Fruit fly (Drosophila melanogaster) whole organism, wandering third instar larva: Measurements from ENCODE around the gene fliI.

ENCODE experiments used
- Abd-B ChIP-seq: fragments of >200 bp; optimal IDR thresholded peaks from 2 replicates; lab custom pipeline; 2017; ENCODE audit warnings: missing biosample characterization, missing genetic modification characterization
- CG32264 ChIP-seq: fragments of 200-800 bp; sonication (Bioruptor generic); optimal IDR thresholded peaks from 2 replicates; lab custom pipeline; 2016; ENCODE audit warnings: missing biosample characterization, missing genetic modification characterization
- CG9705 ChIP-seq: fragments of 200-800 bp; sonication (Bioruptor generic); optimal IDR thresholded peaks from 2 replicates; lab custom pipeline; 2018; ENCODE audit warnings: missing biosample characterization, mild to moderate bottlenecking, missing genetic modification characterization
- CrebA ChIP-seq: fragments of 200-800 bp; sonication (Bioruptor generic); optimal IDR thresholded peaks from 2 replicates; lab custom pipeline; 2016; ENCODE audit warnings: missing biosample characterization, mild to moderate bottlenecking, missing genetic modification characterization, borderline replicate concordance
- Dfd ChIP-seq: fragments of >200 bp; optimal IDR thresholded peaks from 2 replicates; lab custom pipeline; 2017; ENCODE audit warnings: missing biosample characterization, missing genetic modification characterization
- Dif ChIP-seq: fragments of 200-275, 200-300 bp; sonication (Bioruptor generic); optimal IDR thresholded peaks from 2 replicates; lab custom pipeline; 2018; ENCODE audit warnings: missing biosample characterization, missing genetic modification characterization; ENCODE audit not compliant: partially characterized antibody
- GATAd ChIP-seq: sonication (Bioruptor generic); optimal IDR thresholded peaks from 2 replicates; lab custom pipeline; 2016; ENCODE audit warnings: missing biosample characterization, missing genetic modification characterization
- HLH106 ChIP-seq: fragments of 200-800 bp; optimal IDR thresholded peaks from 3 replicates; lab custom pipeline; 2019; ENCODE audit warnings: missing biosample characterization, mild to moderate bottlenecking, missing genetic modification characterization, moderate library complexity
- Hnf4 ChIP-seq: fragments of 200-800 bp; sonication (Bioruptor generic); optimal IDR thresholded peaks from 2 replicates; lab custom pipeline; 2016; ENCODE audit warnings: missing biosample characterization, mild to moderate bottlenecking, missing genetic modification characterization
- Hr78 ChIP-seq: fragments of >200 bp; optimal IDR thresholded peaks from 2 replicates; lab custom pipeline; 2017; ENCODE audit warnings: missing biosample characterization, missing genetic modification characterization
- Hr83 ChIP-seq: fragments of 200-300 bp; sonication (Bioruptor generic); optimal IDR thresholded peaks from 2 replicates; lab custom pipeline; 2016; ENCODE audit warnings: missing biosample characterization, mild to moderate bottlenecking, missing genetic modification characterization, moderate library complexity; ENCODE audit not compliant: poor library complexity, severe bottlenecking
- Jra ChIP-seq: sonication (Bioruptor generic); optimal IDR thresholded peaks from 2 replicates; lab custom pipeline; 2016; ENCODE audit warnings: missing biosample characterization, missing genetic modification characterization
- Mio ChIP-seq: sonication (Bioruptor generic); optimal IDR thresholded peaks from 2 replicates; lab custom pipeline; 2016; ENCODE audit warnings: missing biosample characterization, missing genetic modification characterization
- Myc ChIP-seq: fragments of >200 bp; optimal IDR thresholded peaks from 2 replicates; lab custom pipeline; 2017
- N ChIP-seq: fragments of >200 bp; optimal IDR thresholded peaks from 2 replicates; lab custom pipeline; 2018; ENCODE audit warnings: missing biosample characterization, missing external identifiers, missing genetic modification characterization
- OdsH ChIP-seq: fragments of 200-800 bp; sonication (Bioruptor generic); optimal IDR thresholded peaks from 2 replicates; lab custom pipeline; 2016; ENCODE audit warnings: missing biosample characterization, mild to moderate bottlenecking, missing genetic modification characterization
- Rel ChIP-seq, 2 experiments: fragments of 200-800 bp; sonication (Bioruptor generic) in 1 of 2; optimal IDR thresholded peaks; 2 replicates in 1 of 2; 3 replicates in 1 of 2; lab custom pipeline; 2016 to 2019; ENCODE audit warnings: mild to moderate bottlenecking in 2 of 2, missing biosample characterization in 2 of 2, missing genetic modification characterization in 2 of 2, moderate library complexity in 1 of 2
- Sp1 ChIP-seq: fragments of 200-800 bp; sonication (Bioruptor generic); optimal IDR thresholded peaks from 3 replicates; lab custom pipeline; 2019; ENCODE audit warnings: missing biosample characterization, mild to moderate bottlenecking, missing genetic modification characterization, moderate library complexity
- Vsx2 ChIP-seq: fragments of 200-300, 225-300 bp; sonication (Bioruptor generic); optimal IDR thresholded peaks from 2 replicates; lab custom pipeline; 2018; ENCODE audit warnings: missing biosample characterization, missing genetic modification characterization; ENCODE audit not compliant: partially characterized antibody
- br ChIP-seq: fragments of 200-800 bp; sonication (Bioruptor generic); optimal IDR thresholded peaks from 2 replicates; lab custom pipeline; 2016; ENCODE audit warnings: missing biosample characterization, missing genetic modification characterization
- brk ChIP-seq: fragments of 200-800 bp; sonication (Bioruptor generic); optimal IDR thresholded peaks from 2 replicates; lab custom pipeline; 2016; ENCODE audit warnings: missing biosample characterization, mild to moderate bottlenecking, missing genetic modification characterization
- dl ChIP-seq, 2 experiments: fragments of 175-275, 200-275 bp in 1 of 2; fragments of 200-275 bp in 1 of 2; sonication (Bioruptor generic); optimal IDR thresholded peaks; lab custom pipeline; 2018; ENCODE audit warnings: mild to moderate bottlenecking in 2 of 2, missing biosample characterization in 2 of 2, missing genetic modification characterization in 2 of 2, moderate library complexity in 2 of 2; ENCODE audit not compliant: partially characterized antibody in 2 of 2, insufficient read depth in 1 of 2
- dmrt93B ChIP-seq: fragments of 200-800 bp; sonication (Bioruptor generic); optimal IDR thresholded peaks from 2 replicates; lab custom pipeline; 2018; ENCODE audit warnings: missing biosample characterization, mild to moderate bottlenecking, missing genetic modification characterization
- dsf ChIP-seq: sonication (Bioruptor generic); optimal IDR thresholded peaks from 2 replicates; lab custom pipeline; 2016; ENCODE audit warnings: missing biosample characterization, missing genetic modification characterization, borderline replicate concordance
- ey ChIP-seq: fragments of 200-800 bp; sonication (Bioruptor generic); optimal IDR thresholded peaks from 2 replicates; lab custom pipeline; 2016; ENCODE audit warnings: missing biosample characterization, missing genetic modification characterization
- foxo ChIP-seq, 2 experiments: fragments of 200-800 bp; sonication (Bioruptor generic); optimal IDR thresholded peaks; 2 replicates in 1 of 2; 3 replicates in 1 of 2; lab custom pipeline; 2016 to 2017; ENCODE audit warnings: missing biosample characterization in 2 of 2, missing genetic modification characterization in 2 of 2
- fru ChIP-seq: fragments of 200-800 bp; sonication (Bioruptor generic); optimal IDR thresholded peaks from 3 replicates; lab custom pipeline; 2016; ENCODE audit warnings: missing biosample characterization, mild to moderate bottlenecking, missing genetic modification characterization
- h ChIP-seq: fragments of 200-800 bp; sonication (Bioruptor generic); optimal IDR thresholded peaks from 3 replicates; lab custom pipeline; 2016; ENCODE audit warnings: missing biosample characterization, mild to moderate bottlenecking, missing genetic modification characterization
- jim ChIP-seq: fragments of 175-275, 200-325 bp; sonication (Bioruptor generic); optimal IDR thresholded peaks from 2 replicates; lab custom pipeline; 2016; ENCODE audit warnings: missing biosample characterization, mild to moderate bottlenecking, missing genetic modification characterization
- lola ChIP-seq: fragments of >200 bp; optimal IDR thresholded peaks from 2 replicates; lab custom pipeline; 2017; ENCODE audit warnings: missing biosample characterization, missing genetic modification characterization
- pan ChIP-seq: fragments of >200 bp; optimal IDR thresholded peaks from 2 replicates; lab custom pipeline; 2017
- psq ChIP-seq: fragments of 200-800 bp; sonication (Bioruptor generic); optimal IDR thresholded peaks from 3 replicates; lab custom pipeline; 2017; ENCODE audit warnings: missing biosample characterization, mild to moderate bottlenecking, missing genetic modification characterization, moderate library complexity
- rgr ChIP-seq: fragments of 200-800 bp; sonication (Bioruptor generic); optimal IDR thresholded peaks from 3 replicates; lab custom pipeline; 2016; ENCODE audit warnings: missing biosample characterization, mild to moderate bottlenecking, missing genetic modification characterization
- sage ChIP-seq: fragments of 200-800 bp; sonication (Bioruptor generic); optimal IDR thresholded peaks from 2 replicates; lab custom pipeline; 2016; ENCODE audit warnings: missing biosample characterization, mild to moderate bottlenecking, missing genetic modification characterization
- sv ChIP-seq: fragments of 200-800 bp; sonication (Bioruptor generic); optimal IDR thresholded peaks from 3 replicates; lab custom pipeline; 2016; ENCODE audit warnings: missing biosample characterization, missing genetic modification characterization
- tai ChIP-seq: sonication (Bioruptor generic); optimal IDR thresholded peaks from 2 replicates; lab custom pipeline; 2016; ENCODE audit warnings: missing biosample characterization, missing genetic modification characterization
- usp ChIP-seq: fragments of >200 bp; optimal IDR thresholded peaks from 2 replicates; lab custom pipeline; 2017; ENCODE audit warnings: missing biosample characterization, missing genetic modification characterization
- woc ChIP-seq: sonication (Bioruptor generic); optimal IDR thresholded peaks from 2 replicates; lab custom pipeline; 2016; ENCODE audit warnings: missing biosample characterization, mild to moderate bottlenecking, missing genetic modification characterization

fliI gene

DNA sequence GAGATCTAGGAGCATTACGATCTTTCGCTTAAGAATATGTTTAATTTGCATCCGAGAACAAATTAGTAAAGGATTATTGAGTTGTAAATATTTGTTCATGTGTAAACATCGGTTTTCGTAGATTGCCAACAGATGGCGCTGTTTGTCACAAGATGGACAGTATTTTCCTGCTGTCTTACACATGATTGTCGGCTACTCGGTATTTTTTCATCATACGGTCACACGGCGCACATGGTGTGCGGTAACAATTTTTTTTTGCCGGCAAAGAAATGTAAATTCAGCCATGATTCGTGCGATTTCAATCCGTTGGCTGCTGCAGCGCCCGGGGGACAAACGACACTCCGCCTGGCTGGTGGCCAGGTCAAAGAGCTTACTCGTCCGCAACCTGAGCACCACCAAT is 23.3 kb downstream of the fliI start, which contains the start of the genes bbx and waw:
bbx (plus strand) TSS at position 151 of the 400 bp plus-strand sequence.
waw (plus strand) TSS at position 151 of the 400 bp plus-strand sequence.
- TF ChIP-seq sage (GFP tag; lab: Kevin White, UChicago) (no peak), foxo (GFP tag; optimal IDR thresholded peaks at IDR 0.05; lab: Kevin White, UChicago) (peak in 1 of 2 experiments; percentile 33), Sp1 (peak; percentile 12), Myc (lab: Kevin White, UChicago) (peak; percentile 34), HLH106 (tag; lab: Kevin White, UChicago) (peak; percentile 2), Hnf4 (GFP tag; lab: Kevin White, UChicago) (no peak), jim (no peak), h (peak; percentile 4), rgr (GFP tag; lab: Kevin White, UChicago) (peak; percentile 51), pan (lab: Kevin White, UChicago) (no peak)

DNA sequence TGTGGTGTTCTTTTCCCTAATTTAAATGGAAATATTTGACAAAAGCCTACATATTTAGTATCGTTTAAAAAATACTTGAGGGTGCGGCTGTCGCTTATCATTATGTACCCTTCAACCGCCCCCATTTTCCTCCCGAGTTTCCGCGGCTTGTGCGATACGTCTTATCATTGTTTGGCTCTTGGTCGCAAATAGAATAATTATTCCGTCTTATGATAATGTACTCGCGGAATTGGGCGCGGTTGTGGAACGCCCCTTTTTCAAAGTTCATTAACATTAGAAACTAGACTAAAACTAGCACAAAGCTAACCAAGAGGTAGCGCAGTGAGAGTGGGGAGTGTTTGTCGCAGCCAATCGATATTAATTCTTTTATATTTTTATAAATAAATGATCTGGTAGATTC is 25.9 kb downstream of the fliI start:
- no peak for TF ChIP-seq CG9705 (GFP tag; lab: Kevin White, UChicago)
- TF ChIP-seq br (GFP tag; lab: Kevin White, UChicago) = no peak
- no peak for TF ChIP-seq CrebA (GFP tag; lab: Kevin White, UChicago)
- TF ChIP-seq Sp1 = peak; percentile 6

DNA sequence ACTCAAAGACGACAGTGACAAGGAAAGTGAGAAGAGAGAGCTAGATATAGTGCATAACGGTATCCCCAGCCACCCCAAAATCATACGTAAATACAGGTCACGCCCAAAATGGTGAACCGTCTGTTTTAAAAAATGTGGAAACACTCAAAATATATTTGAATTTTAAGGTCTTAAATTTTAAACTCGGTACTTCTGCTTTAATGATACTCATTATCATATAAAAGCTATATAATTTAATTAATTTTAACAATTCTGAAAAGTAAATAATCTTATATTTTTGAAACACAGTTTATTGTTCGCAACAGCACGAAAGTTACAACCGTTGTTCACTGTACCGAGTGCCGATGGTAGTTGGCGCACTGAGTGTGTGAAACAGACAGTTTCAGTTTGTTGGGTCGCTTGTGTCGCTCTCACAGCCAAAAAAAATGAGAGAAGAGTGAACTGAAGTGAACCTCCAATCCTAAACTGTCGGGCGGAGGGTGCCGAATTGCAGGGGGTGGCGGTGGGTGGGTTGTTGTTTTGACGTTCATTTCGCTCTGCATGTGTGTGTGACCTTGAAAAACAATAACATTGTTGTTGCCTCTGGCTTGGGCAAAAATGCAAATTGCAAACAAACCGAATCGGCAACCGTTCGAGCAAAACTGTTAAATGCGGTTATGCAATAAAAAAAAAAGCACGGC is 26.9 kb downstream of the fliI start:
- TF ChIP-seq foxo (GFP tag; optimal IDR thresholded peaks at IDR 0.05; lab: Kevin White, UChicago) (peak in 1 of 2 experiments; percentile 92), dsf (GFP tag; lab: Kevin White, UChicago) (no peak), tai (GFP tag; lab: Kevin White, UChicago) (no peak), Myc (lab: Kevin White, UChicago) (no peak), OdsH (GFP tag; lab: Kevin White, UChicago) (peak; percentile 87), N (GFP tag; lab: Kevin White, UChicago) (no peak), Mio (GFP tag; lab: Kevin White, UChicago) (no peak), sage (GFP tag; lab: Kevin White, UChicago) (peak; percentile 76), rgr (GFP tag; lab: Kevin White, UChicago) (peak; percentile 89), woc (GFP tag; lab: Kevin White, UChicago) (peak; percentile 61), Sp1 (peak; percentile 94), Abd-B (GFP tag; lab: Kevin White, UChicago) (no peak), dl (GFP tag; optimal IDR thresholded peaks at IDR 0.05; lab: Kevin White, UChicago; ENCODE audit: insufficient read depth in 1 of 2, partially characterized antibody in 2 of 2) (peak in 1 of 2 experiments; percentile 26), h (peak; percentile 87), CG9705 (GFP tag; lab: Kevin White, UChicago) (peak; percentile 90), lola (GFP tag; lab: Kevin White, UChicago) (no peak), pan (lab: Kevin White, UChicago) (no peak), sv (GFP tag; lab: Kevin White, UChicago) (peak; percentile 74), Dif (GFP tag; lab: Kevin White, UChicago) (peak; percentile 52), Jra (GFP tag; lab: Kevin White, UChicago) (no peak), GATAd (GFP tag; lab: Kevin White, UChicago) (no peak), jim (no peak), CG32264 (GFP tag; lab: Kevin White, UChicago) (peak; percentile 7), Hr78 (GFP tag; lab: Kevin White, UChicago) (no peak), HLH106 (tag; lab: Kevin White, UChicago) (peak; percentile 92), Hr83 (GFP tag; lab: Kevin White, UChicago) (peak; percentile 28), brk (GFP tag; lab: Kevin White, UChicago) (no peak), Hnf4 (GFP tag; lab: Kevin White, UChicago) (peak; percentile 57), ey (GFP tag; lab: Kevin White, UChicago) (peak; percentile 80), Dfd (GFP tag; lab: Kevin White, UChicago) (no peak), CrebA (GFP tag; lab: Kevin White, UChicago) (no peak), dmrt93B (GFP tag; lab: Kevin White, UChicago) (peak; percentile 89), fru (GFP tag; lab: Kevin White, UChicago) (peak; percentile 80), Vsx2 (GFP tag; lab: Kevin White, UChicago) (no peak), Rel (GFP tag; optimal IDR thresholded peaks at IDR 0.05; lab: Kevin White, UChicago) (peak; percentile 60), Rel (tag; optimal IDR thresholded peaks at IDR 0.05; lab: Kevin White, UChicago) (peak; percentile 70), br (GFP tag; lab: Kevin White, UChicago) (peak; percentile 56), usp (GFP tag; lab: Kevin White, UChicago) (no peak), psq (GFP tag; lab: Kevin White, UChicago) (peak; percentile 79)
